Fruit fly (Drosophila melanogaster) whole organism, pupa: ENCODE measurements around the gene His2Av.
A peak's percentile ranks its signal among the peaks of the same experiment; 100 is the strongest.

Experiments
- CG10348 ChIP-seq: fragments of 200-800 bp; sonication (Bioruptor generic); IDR thresholded peaks from 2 replicates; pipeline ENCODE4 v1.3.6; 2022; ENCODE audit warnings: missing biosample characterization, missing genetic modification characterization
- CG12605 ChIP-seq: fragments of 200-800 bp; sonication (Bioruptor generic); IDR thresholded peaks from 2 replicates; pipeline ENCODE4 v1.3.6; 2022; ENCODE audit warnings: missing biosample characterization, missing genetic modification characterization
- CG13204 ChIP-seq: fragments of 200-800 bp; sonication (Bioruptor generic); optimal IDR thresholded peaks from 2 replicates; lab custom pipeline; 2018; ENCODE audit warnings: missing biosample characterization, mild to moderate bottlenecking, missing genetic modification characterization, moderate library complexity
- CG14655 ChIP-seq: fragments of 200-800 bp; sonication (Bioruptor generic); optimal IDR thresholded peaks from 3 replicates; lab custom pipeline; 2017; ENCODE audit warnings: mild to moderate bottlenecking, missing biosample characterization, missing genetic modification reagents, missing genetic modification characterization
- CG15710 ChIP-seq: fragments of 200-800 bp; sonication (Bioruptor generic); optimal IDR thresholded peaks from 2 replicates; lab custom pipeline; 2018; ENCODE audit warnings: missing biosample characterization, mild to moderate bottlenecking, missing genetic modification characterization, moderate library complexity
- CG17806 ChIP-seq: fragments of 200-800 bp; sonication (Bioruptor generic); optimal IDR thresholded peaks from 2 replicates; lab custom pipeline; 2018; ENCODE audit warnings: missing biosample characterization, mild to moderate bottlenecking, missing genetic modification characterization, moderate library complexity
- CG32121 ChIP-seq: fragments of 200-800 bp; sonication (Bioruptor generic); IDR thresholded peaks from 2 replicates; pipeline ENCODE4 v1.3.6; 2022; ENCODE audit warnings: missing biosample characterization, missing genetic modification characterization
- CG34367 ChIP-seq: fragments of 200-800 bp; sonication (Bioruptor generic); optimal IDR thresholded peaks from 2 replicates; lab custom pipeline; 2018; ENCODE audit warnings: missing biosample characterization, mild to moderate bottlenecking, missing genetic modification characterization
- CG4496 ChIP-seq: fragments of 200-800 bp; sonication (Bioruptor generic); IDR thresholded peaks from 3 replicates; pipeline ENCODE4 v1.3.6; 2022; ENCODE audit warnings: missing biosample characterization, missing genetic modification characterization
- CG8159 ChIP-seq: fragments of 200-800 bp; sonication (Bioruptor generic); optimal IDR thresholded peaks from 3 replicates; lab custom pipeline; 2018; ENCODE audit warnings: missing biosample characterization, mild to moderate bottlenecking, missing genetic modification characterization, moderate library complexity
- CG8301 ChIP-seq: fragments of 200-800 bp; sonication (Bioruptor generic); optimal IDR thresholded peaks from 2 replicates; lab custom pipeline; 2018; ENCODE audit warnings: missing biosample characterization, mild to moderate bottlenecking, missing genetic modification characterization
- CG9948 ChIP-seq: fragments of 200-800 bp; sonication (Bioruptor generic); optimal IDR thresholded peaks from 2 replicates; lab custom pipeline; 2018; ENCODE audit warnings: missing biosample characterization, mild to moderate bottlenecking, missing genetic modification characterization, moderate library complexity
- D1 ChIP-seq: fragments of 200-800 bp; sonication (Bioruptor generic); optimal IDR thresholded peaks from 2 replicates; lab custom pipeline; 2018; ENCODE audit warnings: missing biosample characterization, mild to moderate bottlenecking, missing genetic modification characterization, moderate library complexity
- EcR ChIP-seq: fragments of 200-800 bp; sonication (Bioruptor generic); optimal IDR thresholded peaks from 3 replicates; lab custom pipeline; 2019; ENCODE audit warnings: missing biosample characterization, missing genetic modification characterization, mild to moderate bottlenecking, moderate library complexity, missing genetic modification reagents
- Ets98B ChIP-seq: fragments of 200-800 bp; sonication (Bioruptor generic); IDR thresholded peaks from 2 replicates; pipeline ENCODE4 v1.3.6; 2022; ENCODE audit warnings: missing biosample characterization, missing genetic modification characterization
- Pif1A ChIP-seq: fragments of 200-800 bp; sonication (Bioruptor generic); optimal IDR thresholded peaks from 3 replicates; lab custom pipeline; 2016; ENCODE audit warnings: missing biosample characterization, missing genetic modification characterization
- Pif1B ChIP-seq: fragments of 200-800 bp; sonication (Bioruptor generic); optimal IDR thresholded peaks from 3 replicates; lab custom pipeline; 2016; ENCODE audit warnings: missing biosample characterization, missing genetic modification characterization
- Snoo ChIP-seq: fragments of 200-800 bp; sonication (Bioruptor generic); optimal IDR thresholded peaks from 3 replicates; lab custom pipeline; 2017; ENCODE audit warnings: missing biosample characterization, mild to moderate bottlenecking, missing genetic modification characterization, inconsistent platforms
- fd96Ca ChIP-seq: fragments of 200-800 bp; sonication (Bioruptor generic); IDR thresholded peaks from 3 replicates; pipeline ENCODE4 v1.3.6; 2022; ENCODE audit warnings: missing biosample characterization, missing genetic modification characterization
- gl ChIP-seq: fragments of 200-800 bp; sonication (Bioruptor generic); optimal IDR thresholded peaks from 2 replicates; lab custom pipeline; 2018; ENCODE audit warnings: missing biosample characterization, mild to moderate bottlenecking, missing genetic modification characterization
- rn ChIP-seq: fragments of 200-800 bp; sonication (Bioruptor generic); IDR thresholded peaks from 2 replicates; pipeline ENCODE4 v1.3.6; 2022; ENCODE audit warnings: missing biosample characterization, missing genetic modification characterization

Gene His2Av

DNA sequence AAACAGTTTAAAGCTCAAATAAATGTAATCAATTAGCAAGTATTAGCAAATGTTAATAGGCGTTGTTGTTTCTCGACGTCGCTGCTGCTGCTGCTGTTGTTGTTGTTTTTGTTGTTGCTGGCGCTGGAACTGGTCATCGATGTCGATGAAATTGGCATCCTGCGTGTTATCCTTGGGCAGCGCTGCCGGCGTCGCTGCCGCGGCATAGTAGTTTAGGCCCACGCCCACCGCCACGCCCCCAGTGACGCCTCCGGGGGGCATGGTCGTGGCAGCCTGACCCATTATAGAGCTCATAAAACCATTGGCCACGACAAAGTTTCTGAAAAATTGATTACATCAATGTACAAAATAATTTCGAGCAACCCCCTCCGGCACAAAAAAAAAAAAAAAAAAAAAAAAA is 10.1 kb downstream of the His2Av start:
- no peak for TF ChIP-seq CG32121 (GFP tag; lab: Robert Waterston, UW)
- no peak for TF ChIP-seq CG10348 (GFP tag; lab: Robert Waterston, UW)
- TF ChIP-seq Ets98B, result no peak
- no peak for TF ChIP-seq gl (tag; lab: Kevin White, UChicago)
- TF ChIP-seq CG9948 (tag; lab: Kevin White, UChicago), result no peak
- no peak for TF ChIP-seq Snoo
- no peak for TF ChIP-seq CG34367
- TF ChIP-seq CG8159 (tag; lab: Kevin White, UChicago), result no peak
- TF ChIP-seq CG4496 (GFP tag; lab: Robert Waterston, UW), result no peak
- TF ChIP-seq Pif1B (GFP tag; lab: Kevin White, UChicago), result no peak

DNA sequence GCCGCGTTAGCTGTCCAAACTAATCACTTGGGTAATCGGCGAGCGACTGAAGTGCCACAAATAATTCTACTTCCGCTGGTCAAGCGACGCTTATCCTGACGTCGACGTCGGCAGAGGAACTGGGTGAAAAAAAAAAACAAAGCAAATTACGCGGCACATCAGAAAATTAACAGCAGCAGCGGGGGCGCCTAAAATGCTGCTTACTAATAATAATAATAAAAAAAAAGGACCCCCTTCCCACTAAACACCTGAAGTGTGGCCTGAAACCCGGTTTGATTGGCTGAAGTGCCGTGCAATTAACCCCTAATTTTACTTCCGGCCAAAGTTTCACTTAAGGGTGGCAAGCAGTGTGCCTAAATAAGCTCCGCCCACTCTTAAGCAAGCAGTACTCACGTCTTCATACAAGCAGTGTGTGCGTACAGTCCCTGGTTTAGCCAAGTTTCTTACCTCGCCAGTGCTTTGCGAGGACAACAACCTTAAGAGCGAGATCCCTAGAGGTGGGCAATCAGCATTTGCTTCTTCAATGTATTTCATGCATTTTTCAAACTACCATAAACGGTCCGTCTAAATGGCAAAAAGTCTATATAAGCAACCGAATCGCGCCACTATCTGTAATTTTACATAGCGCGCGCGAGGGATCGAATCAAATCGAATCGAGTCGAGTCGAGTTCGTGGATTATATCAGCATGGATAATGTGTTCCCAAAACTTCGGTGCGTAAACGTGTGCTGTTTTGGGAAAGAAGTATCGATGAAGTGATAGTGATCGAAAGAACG is 14.6 kb downstream of the His2Av start, which contains the start of the genes ro and T48:
Gene ro (minus strand): TSS at position 51 of the 775 bp plus-strand sequence.
Gene T48 (plus strand): TSS at position 614 of the 775 bp plus-strand sequence.
- TF ChIP-seq fd96Ca (GFP tag; lab: Robert Waterston, UW) (peak; percentile 36; the same call in 1 of the 3 replicates), CG32121 (GFP tag; lab: Robert Waterston, UW) (no peak), CG4496 (GFP tag; lab: Robert Waterston, UW) (peak; percentile 57; the same call in 2 of the 3 replicates), Pif1A (GFP tag; lab: Kevin White, UChicago) (no peak), D1 (tag; lab: Kevin White, UChicago) (no peak), CG34367 (no peak), CG9948 (tag; lab: Kevin White, UChicago) (no peak), CG10348 (GFP tag; lab: Robert Waterston, UW) (no peak), Snoo (peak; percentile 13), CG8301 (tag; lab: Kevin White, UChicago) (no peak), CG8159 (tag; lab: Kevin White, UChicago) (no peak), rn (GFP tag; lab: Robert Waterston, UW) (0 out of 2 replicates have a peak, but pooled peaks have one; percentile 6), gl (tag; lab: Kevin White, UChicago) (no peak), CG13204 (GFP tag; lab: Kevin White, UChicago) (no peak), CG17806 (no peak), CG12605 (GFP tag; lab: Robert Waterston, UW) (no peak), Pif1B (GFP tag; lab: Kevin White, UChicago) (no peak), CG14655 (GFP tag; lab: Kevin White, UChicago) (no peak), CG15710 (tag; lab: Kevin White, UChicago) (no peak), EcR (no peak), Ets98B (no peak)

DNA sequence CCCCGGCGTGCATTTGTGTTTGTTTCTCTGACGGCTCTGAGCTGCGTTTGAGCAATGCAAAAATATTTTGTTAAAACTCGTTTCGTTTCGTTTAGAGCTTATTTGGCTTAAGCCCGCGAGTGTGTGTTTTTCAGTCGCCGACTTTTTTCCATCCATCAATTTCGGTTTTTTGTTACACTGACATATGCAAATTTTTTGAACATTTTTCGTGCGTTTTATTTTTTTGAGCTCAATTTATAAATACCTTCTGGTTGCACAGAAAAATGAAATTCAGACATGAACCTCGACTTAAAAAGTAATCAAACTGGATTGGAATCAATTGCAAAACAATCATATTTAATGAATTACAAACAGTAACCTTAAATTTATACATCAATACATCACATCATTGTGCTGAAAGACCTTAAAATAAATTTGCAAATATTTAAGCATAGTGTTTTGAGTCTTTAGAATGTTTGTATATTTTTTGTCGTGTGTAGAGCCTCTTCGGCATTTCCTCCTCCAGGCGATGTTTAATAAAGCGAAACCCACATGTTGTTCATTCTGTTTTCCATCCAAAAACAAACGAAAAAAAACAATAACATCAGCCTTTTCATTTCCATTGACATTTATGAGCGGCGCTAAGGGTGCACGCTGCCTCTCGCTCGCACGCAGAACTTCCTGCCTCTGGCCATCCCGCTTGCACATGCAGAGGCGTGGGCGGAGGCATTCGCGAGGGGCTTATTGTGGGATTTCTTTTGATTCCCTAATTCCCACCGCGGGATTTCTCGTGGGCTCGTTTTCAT is 15.7 kb downstream of the His2Av start:
- TF ChIP-seq CG13204 (GFP tag; lab: Kevin White, UChicago), result peak; percentile 17
- peak; percentile 10 for TF ChIP-seq CG8159 (tag; lab: Kevin White, UChicago)
- TF ChIP-seq CG34367, result no peak

- TF ChIP-seq EcR (no peak), CG4496 (GFP tag; lab: Robert Waterston, UW) (0 out of 3 replicates have a peak, but pooled peaks have one; percentile 16)
Observed at dm6 chr3R:26883015-26883292, 16.2 kb downstream of the His2Av start.

- TF ChIP-seq Pif1B (GFP tag; lab: Kevin White, UChicago) (no peak), CG14655 (GFP tag; lab: Kevin White, UChicago) (no peak), CG9948 (tag; lab: Kevin White, UChicago) (no peak), Pif1A (GFP tag; lab: Kevin White, UChicago) (no peak), Snoo (no peak), fd96Ca (GFP tag; lab: Robert Waterston, UW) (no peak), rn (GFP tag; lab: Robert Waterston, UW) (no peak), gl (tag; lab: Kevin White, UChicago) (no peak), D1 (tag; lab: Kevin White, UChicago) (no peak), CG4496 (GFP tag; lab: Robert Waterston, UW) (no peak), CG8159 (tag; lab: Kevin White, UChicago) (no peak), EcR (no peak), CG17806 (no peak)
Observed at dm6 chr3R:26885192-26885591, 18.5 kb downstream of the His2Av start.

DNA sequence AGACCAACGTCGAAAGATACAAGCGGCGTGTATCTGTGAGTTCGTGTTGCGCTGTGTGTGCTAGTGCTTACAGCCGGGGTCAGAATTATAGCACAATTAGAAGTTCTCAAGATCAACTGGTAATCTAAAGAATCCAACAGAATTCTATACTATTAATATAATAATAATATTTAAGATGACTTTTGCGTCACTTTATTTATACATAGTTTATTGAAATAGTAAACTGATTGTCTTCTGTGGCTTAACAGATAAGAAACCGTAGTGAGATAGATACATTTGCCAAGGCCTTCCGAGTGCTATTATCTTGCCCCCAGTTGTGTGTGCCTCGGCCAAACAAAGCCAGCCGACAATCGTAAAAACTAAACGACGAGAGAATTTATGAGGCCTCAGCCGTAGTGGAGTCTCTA is 19.6 kb downstream of the His2Av start:
- TF ChIP-seq CG8301 (tag; lab: Kevin White, UChicago) (peak; percentile 80), rn (GFP tag; lab: Robert Waterston, UW) (peak; percentile 41), D1 (tag; lab: Kevin White, UChicago) (peak; percentile 36), CG15710 (tag; lab: Kevin White, UChicago) (peak; percentile 85), Snoo (peak; percentile 58), CG17806 (peak; percentile 82), CG12605 (GFP tag; lab: Robert Waterston, UW) (peak; percentile 64), CG10348 (GFP tag; lab: Robert Waterston, UW) (no peak), Pif1A (GFP tag; lab: Kevin White, UChicago) (peak; percentile 62), CG4496 (GFP tag; lab: Robert Waterston, UW) (peak; percentile 68), CG13204 (GFP tag; lab: Kevin White, UChicago) (peak; percentile 58), fd96Ca (GFP tag; lab: Robert Waterston, UW) (peak; percentile 80), CG9948 (tag; lab: Kevin White, UChicago) (peak; percentile 88), EcR (peak; percentile 72), CG34367 (peak; percentile 76), Pif1B (GFP tag; lab: Kevin White, UChicago) (peak; percentile 77), gl (tag; lab: Kevin White, UChicago) (peak; percentile 69), CG8159 (tag; lab: Kevin White, UChicago) (peak; percentile 88), Ets98B (peak; percentile 63), CG14655 (GFP tag; lab: Kevin White, UChicago) (peak; percentile 90), CG32121 (GFP tag; lab: Robert Waterston, UW) (peak; percentile 68)
